Fruit fly (Drosophila melanogaster): ENCODE data around the gene sfl.

dm6 chr3L:6482838-6483237, 12.6 kb upstream of the sfl start:
- TF ChIP-seq h (GFP tag; optimal IDR thresholded peaks at IDR 0.05) (no peak), psq (GFP tag; optimal IDR thresholded peaks at IDR 0.05) (no peak), sv (GFP tag; optimal IDR thresholded peaks at IDR 0.05) (no peak), ey (GFP tag; optimal IDR thresholded peaks at IDR 0.05) (no peak)
